Fruit fly (Drosophila melanogaster): ENCODE data around the gene CG7140.

dm6 chr3L:21984910-21985309 lies 43.2 kb downstream of the CG7140 start, which contains the start of gene Act79B:
- TF ChIP-seq CTCF (optimal IDR thresholded peaks at IDR 0.05) (no peak), CG8478 (optimal IDR thresholded peaks at IDR 0.05) (no peak)
